Worm (Caenorhabditis elegans) whole organism, L4/young adult: ENCODE measurements around the gene C49C3.20.

Experiments
- W03F9.2 ChIP-seq: fragments of 150-350 bp; optimal IDR thresholded peaks from 2 replicates; lab custom pipeline; 2014; ENCODE audit warnings: missing biosample characterization, missing genetic modification characterization
- dao-5 ChIP-seq: sonication (generic microtip); optimal IDR thresholded peaks from 2 replicates; lab custom pipeline; 2016; ENCODE audit warnings: missing genotype, missing genetic modification characterization, moderate library complexity, missing compliant biosample characterization
- him-1 ChIP-seq: sonication (generic microtip); optimal IDR thresholded peaks from 2 replicates; lab custom pipeline; 2016; ENCODE audit warnings: missing genotype, missing genetic modification reagents, missing genetic modification characterization, missing compliant biosample characterization

DNA sequence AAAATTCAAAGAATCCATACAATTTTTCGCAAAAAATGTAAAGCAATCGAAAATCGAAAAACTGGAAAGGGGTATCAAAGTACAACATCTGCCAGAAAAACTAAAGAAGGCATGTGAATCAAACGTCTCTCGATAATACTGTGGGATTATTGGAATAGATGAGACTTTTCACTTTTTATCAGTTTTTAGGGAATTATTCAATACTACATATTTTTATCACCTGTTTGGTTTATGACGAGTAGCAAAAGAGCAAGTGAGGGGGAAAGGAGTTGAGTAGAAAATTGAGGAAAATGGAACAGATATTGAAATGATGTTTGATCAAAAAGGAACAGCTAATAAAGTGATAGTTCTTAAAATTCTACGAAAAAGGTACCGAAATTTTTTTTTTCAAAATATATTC, 23.2 kb downstream of the C49C3.20 start:
- TF ChIP-seq him-1, result no peak
- TF ChIP-seq dao-5 (tag; lab: Kevin White, UChicago), result no peak
- TF ChIP-seq W03F9.2, result no peak
